Worm (Caenorhabditis elegans) whole organism, young adult: Measurements from ENCODE around the gene pinn-1.

Source experiments
- B0035.1 ChIP-seq: sonication (generic microtip); optimal IDR thresholded peaks from 2 replicates; lab custom pipeline; 2016; ENCODE audit warnings: missing genetic modification characterization, mild to moderate bottlenecking, missing compliant biosample characterization, missing genotype, missing genetic modification reagents
- B0261.1 ChIP-seq: sonication (generic microtip); optimal IDR thresholded peaks from 2 replicates; lab custom pipeline; 2016; ENCODE audit warnings: mild to moderate bottlenecking, missing genetic modification characterization, moderate library complexity, missing compliant biosample characterization
- C06A6.2 ChIP-seq: fragments of 200-800 bp; sonication (Bioruptor generic); conservative IDR thresholded peaks from 2 replicates; pipeline ENCODE4 v1.3.6; 2022; ENCODE audit warnings: missing genetic modification characterization, missing compliant biosample characterization
- F22D6.2 ChIP-seq: sonication (generic microtip); optimal IDR thresholded peaks from 2 replicates; lab custom pipeline; 2016; ENCODE audit warnings: mild to moderate bottlenecking, missing genetic modification characterization, missing compliant biosample characterization
- F39B2.1 ChIP-seq: fragments of 200-800 bp; sonication (Bioruptor generic); IDR thresholded peaks from 2 replicates; pipeline ENCODE4 v1.3.6; 2022; ENCODE audit warnings: missing genetic modification reagents, missing genetic modification characterization, missing compliant biosample characterization
- F57C9.4 ChIP-seq: sonication (generic microtip); optimal IDR thresholded peaks from 2 replicates; lab custom pipeline; 2017; ENCODE audit warnings: mild to moderate bottlenecking, missing genetic modification characterization, missing compliant biosample characterization
- K12H6.12 ChIP-seq: fragments of 200-800 bp; sonication (Bioruptor generic); optimal IDR thresholded peaks from 2 replicates; lab custom pipeline; 2018; ENCODE audit warnings: mild to moderate bottlenecking, missing genetic modification characterization, missing compliant biosample characterization
- T26A5.8 ChIP-seq: sonication (generic microtip); optimal IDR thresholded peaks from 2 replicates; lab custom pipeline; 2016; ENCODE audit warnings: missing genetic modification characterization, missing compliant biosample characterization
- Y67H2A.10 ChIP-seq: fragments of 200-800 bp; sonication (Bioruptor generic); conservative IDR thresholded peaks from 2 replicates; pipeline ENCODE4 v1.3.6; 2022; ENCODE audit warnings: missing genetic modification reagents, missing genetic modification characterization, missing compliant biosample characterization
- Y95B8A.8 ChIP-seq: fragments of 200-800 bp; sonication (Bioruptor generic); IDR thresholded peaks from 2 replicates; pipeline ENCODE4 v1.3.6; 2022; ENCODE audit warnings: missing genetic modification reagents, missing genetic modification characterization, missing compliant biosample characterization
- akir-1 ChIP-seq: fragments of 200-800 bp; sonication (Bioruptor generic); optimal IDR thresholded peaks from 2 replicates; lab custom pipeline; 2018; ENCODE audit warnings: mild to moderate bottlenecking, missing genetic modification characterization, moderate library complexity, missing compliant biosample characterization
- bed-2 ChIP-seq: fragments of 200-800 bp; sonication (Bioruptor generic); IDR thresholded peaks from 2 replicates; pipeline ENCODE4 v1.3.6; 2022; ENCODE audit warnings: missing genetic modification reagents, missing genetic modification characterization, missing compliant biosample characterization
- ccch-3 ChIP-seq: fragments of 200-800 bp; sonication (Bioruptor generic); optimal IDR thresholded peaks from 2 replicates; lab custom pipeline; 2018; ENCODE audit warnings: mild to moderate bottlenecking, missing genetic modification characterization, missing compliant biosample characterization
- cebp-2 ChIP-seq: fragments of 200-800 bp; sonication (Bioruptor generic); IDR thresholded peaks from 2 replicates; pipeline ENCODE4 v1.3.6; 2022; ENCODE audit warnings: missing genetic modification characterization, missing compliant biosample characterization
- ceh-79 ChIP-seq: sonication (generic microtip); optimal IDR thresholded peaks from 2 replicates; lab custom pipeline; 2017; ENCODE audit warnings: mild to moderate bottlenecking, missing genetic modification characterization, missing compliant biosample characterization
- ceh-91 ChIP-seq: fragments of 200-800 bp; sonication (Bioruptor generic); IDR thresholded peaks from 2 replicates; pipeline ENCODE4 v1.3.6; 2022; ENCODE audit warnings: missing genetic modification reagents, missing genetic modification characterization, missing compliant biosample characterization
- dox-1 ChIP-seq: fragments of 200-800 bp; sonication (Bioruptor generic); IDR thresholded peaks from 2 replicates; pipeline ENCODE4 v1.3.6; 2022; ENCODE audit warnings: missing genetic modification reagents, missing genetic modification characterization, missing compliant biosample characterization
- dpl-1 ChIP-seq: fragments of 150-350 bp; optimal IDR thresholded peaks from 2 replicates; lab custom pipeline; 2014; ENCODE audit warnings: missing biosample characterization, missing genetic modification reagents, missing genetic modification characterization
- efl-1 ChIP-seq: fragments of 150-350 bp; optimal IDR thresholded peaks from 2 replicates; lab custom pipeline; 2014; ENCODE audit warnings: missing biosample characterization, missing genetic modification reagents, missing genetic modification characterization
- egl-18 ChIP-seq: fragments of 200-800 bp; sonication (Bioruptor generic); IDR thresholded peaks from 2 replicates; pipeline ENCODE4 v1.3.6; 2022; ENCODE audit warnings: missing genetic modification reagents, missing genetic modification characterization, missing compliant biosample characterization
- egl-44 ChIP-seq: fragments of 200-800 bp; sonication (Bioruptor generic); IDR thresholded peaks from 2 replicates; pipeline ENCODE4 v1.3.6; 2022; ENCODE audit warnings: missing genetic modification reagents, missing genetic modification characterization, missing compliant biosample characterization
- egrh-3 ChIP-seq: fragments of 200-800 bp; sonication (Bioruptor generic); IDR thresholded peaks from 2 replicates; pipeline ENCODE4 v1.3.6; 2022; ENCODE audit warnings: missing genetic modification reagents, missing genetic modification characterization, missing compliant biosample characterization
- ekl-4 ChIP-seq: fragments of 200-800 bp; sonication (Bioruptor generic); IDR thresholded peaks from 2 replicates; pipeline ENCODE4 v1.3.6; 2022; ENCODE audit warnings: missing genetic modification reagents, missing genetic modification characterization, missing compliant biosample characterization
- gei-17 ChIP-seq: fragments of 200-800 bp; sonication (Bioruptor generic); optimal IDR thresholded peaks from 2 replicates; lab custom pipeline; 2018; ENCODE audit warnings: mild to moderate bottlenecking, missing genetic modification characterization, missing compliant biosample characterization
- him-1 ChIP-seq: sonication (generic microtip); optimal IDR thresholded peaks from 2 replicates; lab custom pipeline; 2016; ENCODE audit warnings: missing genotype, missing genetic modification reagents, missing genetic modification characterization, missing compliant biosample characterization
- hmg-1.2 ChIP-seq: fragments of 200-800 bp; sonication (Bioruptor generic); IDR thresholded peaks from 2 replicates; pipeline ENCODE4 v1.3.6; 2022; ENCODE audit warnings: missing genetic modification reagents, missing genetic modification characterization, missing compliant biosample characterization
- let-526 ChIP-seq: fragments of 200-800 bp; sonication (Bioruptor generic); IDR thresholded peaks from 2 replicates; pipeline ENCODE4 v1.3.6; 2022; ENCODE audit warnings: missing genetic modification reagents, missing genetic modification characterization, missing compliant biosample characterization
- lin-40 ChIP-seq: sonication (generic microtip); optimal IDR thresholded peaks from 2 replicates; lab custom pipeline; 2016; ENCODE audit warnings: missing genetic modification characterization, mild to moderate bottlenecking, missing compliant biosample characterization, missing genotype, missing genetic modification reagents
- madf-3 ChIP-seq: fragments of 200-800 bp; sonication (Bioruptor generic); IDR thresholded peaks from 2 replicates; pipeline ENCODE4 v1.3.6; 2022; ENCODE audit warnings: missing genetic modification reagents, missing genetic modification characterization, missing compliant biosample characterization
- madf-6 ChIP-seq: fragments of 200-800 bp; sonication (Bioruptor generic); IDR thresholded peaks from 2 replicates; pipeline ENCODE4 v1.3.6; 2022; ENCODE audit warnings: missing genetic modification reagents, missing genetic modification characterization, missing compliant biosample characterization
- madf-8 ChIP-seq: fragments of 200-800 bp; sonication (Bioruptor generic); conservative IDR thresholded peaks from 2 replicates; pipeline ENCODE4 v1.3.6; 2022; ENCODE audit warnings: missing genetic modification reagents, missing genetic modification characterization, missing compliant biosample characterization
- nfya-2 ChIP-seq: fragments of 200-800 bp; sonication (Bioruptor generic); IDR thresholded peaks from 2 replicates; pipeline ENCODE4 v1.3.6; 2022; ENCODE audit warnings: missing genetic modification reagents, missing genetic modification characterization, missing compliant biosample characterization
- nfyb-1 ChIP-seq: fragments of 200-800 bp; sonication (Bioruptor generic); IDR thresholded peaks from 2 replicates; pipeline ENCODE4 v1.3.6; 2022; ENCODE audit warnings: missing genetic modification reagents, missing genetic modification characterization, missing compliant biosample characterization
- nhr-80 ChIP-seq: sonication (generic microtip); optimal IDR thresholded peaks from 2 replicates; lab custom pipeline; 2016; ENCODE audit warnings: missing genetic modification characterization, missing compliant biosample characterization
- nhr-90 ChIP-seq: sonication (generic microtip); optimal IDR thresholded peaks from 2 replicates; lab custom pipeline; 2016; ENCODE audit warnings: missing genotype, mild to moderate bottlenecking, missing genetic modification characterization, missing compliant biosample characterization
- rcor-1 ChIP-seq: fragments of 200-800 bp; sonication (Bioruptor generic); IDR thresholded peaks from 2 replicates; pipeline ENCODE4 v1.3.6; 2022; ENCODE audit warnings: missing genetic modification reagents, missing genetic modification characterization, missing compliant biosample characterization
- rec-8 ChIP-seq, 2 experiments: sonication (generic microtip); optimal IDR thresholded peaks; 2 replicates each; lab custom pipeline; 2016; ENCODE audit warnings: mild to moderate bottlenecking in 2 of 2, missing genetic modification characterization in 2 of 2, missing genetic modification reagents in 2 of 2, missing genotype in 2 of 2, missing biosample characterization in 1 of 2, missing compliant biosample characterization in 1 of 2, moderate library complexity in 1 of 2
- repo-1 ChIP-seq: sonication (generic microtip); optimal IDR thresholded peaks from 2 replicates; lab custom pipeline; 2017; ENCODE audit warnings: mild to moderate bottlenecking, missing genetic modification characterization, missing compliant biosample characterization
- sea-2 ChIP-seq: fragments of 200-800 bp; sonication (Bioruptor generic); IDR thresholded peaks from 2 replicates; pipeline ENCODE4 v1.3.6; 2022; ENCODE audit warnings: missing genetic modification characterization, missing compliant biosample characterization
- snpc-1.1 ChIP-seq: sonication (generic microtip); optimal IDR thresholded peaks from 2 replicates; lab custom pipeline; 2017; ENCODE audit warnings: missing genetic modification characterization, mild to moderate bottlenecking, missing compliant biosample characterization, antibody characterized with exemption, moderate library complexity, missing genotype, missing genetic modification reagents; ENCODE audit not compliant: insufficient read depth
- snpc-4 ChIP-seq, 5 experiments: fragments of 150-350 bp in 1 of 5; sonication (generic microtip) in 4 of 5; optimal IDR thresholded peaks; 2 replicates each; lab custom pipeline; 2014 to 2018; ENCODE audit warnings: missing genetic modification characterization in 5 of 5, missing biosample characterization in 3 of 5, antibody characterized with exemption in 2 of 5, mild to moderate bottlenecking in 2 of 5, missing compliant biosample characterization in 2 of 5, missing genotype in 2 of 5, moderate library complexity in 2 of 5, missing genetic modification reagents in 1 of 5
- tbp1 ChIP-seq: fragments of 200-800 bp; sonication (Bioruptor generic); optimal IDR thresholded peaks from 2 replicates; lab custom pipeline; 2018; ENCODE audit warnings: mild to moderate bottlenecking, missing genetic modification characterization, missing compliant biosample characterization
- unc-130 ChIP-seq: sonication (generic microtip); optimal IDR thresholded peaks from 2 replicates; lab custom pipeline; 2016; ENCODE audit warnings: missing genetic modification reagents, missing genetic modification characterization, missing compliant biosample characterization
- xnd-1 ChIP-seq: sonication (generic microtip); optimal IDR thresholded peaks from 2 replicates; lab custom pipeline; 2016; ENCODE audit warnings: missing genotype, missing genetic modification reagents, missing genetic modification characterization, missing compliant biosample characterization
- zfh-2 ChIP-seq: fragments of 200-800 bp; sonication (Bioruptor generic); conservative IDR thresholded peaks from 2 replicates; pipeline ENCODE4 v1.3.6; 2022; ENCODE audit warnings: missing genetic modification reagents, missing genetic modification characterization, missing compliant biosample characterization
- ztf-26 ChIP-seq: sonication (generic microtip); optimal IDR thresholded peaks from 2 replicates; lab custom pipeline; 2017; ENCODE audit warnings: missing genetic modification characterization, missing compliant biosample characterization
- ztf-3 ChIP-seq: fragments of 200-800 bp; sonication (Bioruptor generic); optimal IDR thresholded peaks from 2 replicates; lab custom pipeline; 2018; ENCODE audit warnings: mild to moderate bottlenecking, missing genetic modification characterization, missing compliant biosample characterization

pinn-1 gene

DNA sequence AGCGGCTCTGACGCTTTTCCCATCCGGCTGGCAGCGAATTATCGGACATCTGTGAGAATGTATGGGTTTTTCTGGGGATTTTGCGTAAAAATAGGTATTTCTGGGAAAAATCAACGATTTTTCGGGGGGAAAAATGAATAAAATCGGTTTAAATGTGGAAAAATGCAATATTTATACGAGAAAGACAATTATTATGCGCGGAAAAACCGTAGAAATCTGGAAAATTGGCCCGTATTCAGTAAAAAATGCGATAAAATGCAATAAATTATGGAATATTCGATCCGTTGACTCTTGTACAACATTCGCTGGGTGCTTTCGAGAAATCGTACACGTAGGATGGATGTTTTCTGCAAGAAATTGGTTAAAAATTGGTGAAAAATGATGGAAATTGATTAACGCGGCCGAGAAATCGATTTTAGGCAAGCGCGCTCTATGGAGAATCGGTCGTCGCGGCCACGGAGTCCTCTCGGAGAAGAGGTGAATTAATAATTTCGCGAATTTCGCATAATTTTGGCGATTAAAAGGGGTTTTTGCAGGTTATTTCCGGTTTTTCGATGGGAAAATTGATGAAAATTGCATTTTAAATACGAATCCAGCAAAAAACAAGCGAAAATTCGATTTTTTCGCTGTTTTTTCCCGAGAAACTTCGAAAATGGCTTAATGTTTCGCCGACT lies at the start of gene pinn-1:
Gene pinn-1 (minus strand): TSS at position 51 of the 674 bp plus-strand sequence.
- TF ChIP-seq tbp1 (GFP tag; lab: Kevin White, UChicago) = peak; percentile 66
- peak; percentile 91 for TF ChIP-seq let-526 (GFP tag; lab: Robert Waterston, UW)
- TF ChIP-seq ztf-3 (GFP tag; lab: Kevin White, UChicago) = no peak
- peak; percentile 80 for TF ChIP-seq unc-130 (GFP tag; lab: Kevin White, UChicago)
- TF ChIP-seq egl-44 = peak; percentile 68; the same call in 1 of the 2 replicates
- peak; percentile 52 for TF ChIP-seq efl-1 (GFP tag; lab: Kevin White, UChicago)
- TF ChIP-seq rcor-1 = peak; percentile 91
- TF ChIP-seq B0261.1 = peak; percentile 21
- peak; percentile 65 for TF ChIP-seq madf-8
- no peak for TF ChIP-seq F39B2.1
- TF ChIP-seq K12H6.12 (tag; lab: Kevin White, UChicago) = peak; percentile 82
- peak; percentile 77 for TF ChIP-seq Y95B8A.8 (GFP tag; lab: Robert Waterston, UW)
- peak; percentile 66 for TF ChIP-seq F22D6.2
- peak; percentile 58 for TF ChIP-seq hmg-1.2 (GFP tag; lab: Robert Waterston, UW)
- TF ChIP-seq nhr-80 (tag; lab: Kevin White, UChicago) = peak; percentile 4
- TF ChIP-seq gei-17 (GFP tag; lab: Kevin White, UChicago) = no peak
- peak; percentile 76 for TF ChIP-seq him-1 (tag; lab: Kevin White, UChicago)
- peak; percentile 82 for TF ChIP-seq lin-40
- peak; percentile 93 for TF ChIP-seq ccch-3 (GFP tag; lab: Kevin White, UChicago)
- peak; percentile 49; the same call in 1 of the 2 replicates for TF ChIP-seq zfh-2 (GFP tag; lab: Robert Waterston, UW)
- TF ChIP-seq nhr-90 (tag; lab: Kevin White, UChicago) = no peak
- peak; percentile 59 for TF ChIP-seq ceh-79 (tag; lab: Kevin White, UChicago)
- TF ChIP-seq dpl-1 (GFP tag; lab: Kevin White, UChicago) = peak; percentile 47
- TF ChIP-seq bed-2 = peak; percentile 97
- peak; percentile 56 for TF ChIP-seq repo-1 (tag; lab: Kevin White, UChicago)
- no peak for TF ChIP-seq snpc-4 (GFP tag; optimal IDR thresholded peaks at IDR 0.05; lab: Kevin White, UChicago)
- peak; percentile 29 to 76 (median 45) for TF ChIP-seq snpc-4 (tag; optimal IDR thresholded peaks at IDR 0.05; lab: Kevin White, UChicago)
- peak; percentile 37 for TF ChIP-seq xnd-1 (tag; lab: Kevin White, UChicago)
- TF ChIP-seq madf-6 (GFP tag; lab: Robert Waterston, UW) = peak; percentile 83
- TF ChIP-seq ceh-91 (GFP tag; lab: Robert Waterston, UW) = peak; percentile 79
- peak; percentile 50; the same call in 1 of the 2 replicates for TF ChIP-seq egl-18 (GFP tag; lab: Robert Waterston, UW)
- TF ChIP-seq akir-1 (GFP tag; lab: Kevin White, UChicago) = no peak
- TF ChIP-seq ztf-26 (tag; lab: Kevin White, UChicago) = peak; percentile 69
- no peak for TF ChIP-seq T26A5.8 (tag; lab: Kevin White, UChicago)
- no peak for TF ChIP-seq nfya-2 (GFP tag; lab: Robert Waterston, UW)
- peak; percentile 52; the same call in 1 of the 2 replicates for TF ChIP-seq egrh-3
- TF ChIP-seq dox-1 (GFP tag; lab: Robert Waterston, UW) = peak; percentile 94
- TF ChIP-seq F57C9.4 = peak; percentile 61
- 0 out of 2 replicates have a peak, but pooled peaks have one; percentile 71 for TF ChIP-seq cebp-2
- TF ChIP-seq B0035.1 = no peak
- TF ChIP-seq sea-2 = no peak
- TF ChIP-seq rec-8 (tag; optimal IDR thresholded peaks at IDR 0.05; lab: Kevin White, UChicago) = peak; percentile 28 to 56
- TF ChIP-seq ekl-4 (GFP tag; lab: Robert Waterston, UW) = peak; percentile 68
- TF ChIP-seq nfyb-1 (GFP tag; lab: Robert Waterston, UW) = peak; percentile 92
- TF ChIP-seq C06A6.2 (GFP tag; lab: Robert Waterston, UW) = no peak
- TF ChIP-seq snpc-1.1 (tag; lab: Kevin White, UChicago) = peak; percentile 17
- TF ChIP-seq madf-3 (GFP tag; lab: Robert Waterston, UW) = peak; percentile 85
- TF ChIP-seq Y67H2A.10 (GFP tag; lab: Robert Waterston, UW) = peak; percentile 70; the same call in 1 of the 2 replicates
